Fruit fly (Drosophila melanogaster) whole organism, embryonic: ENCODE results near the gene CG32590.

Source experiments
- CG10654 ChIP-seq: fragments of 200-800 bp; sonication (Bioruptor generic); optimal IDR thresholded peaks from 2 replicates; lab custom pipeline; 2016; ENCODE audit warnings: missing biosample characterization, missing genetic modification characterization
- CG11085 ChIP-seq: fragments of 200-800 bp; sonication (Bioruptor generic); IDR thresholded peaks from 2 replicates; pipeline ENCODE4 v1.3.6; 2022; ENCODE audit warnings: missing biosample characterization, missing genetic modification characterization
- CG11093 ChIP-seq: fragments of 200-800 bp; sonication (Bioruptor generic); IDR thresholded peaks from 3 replicates; pipeline ENCODE4 v1.3.6; 2022; ENCODE audit warnings: missing biosample characterization, missing genetic modification characterization
- CG12104 ChIP-seq: fragments of 200-800 bp; sonication (Bioruptor generic); optimal IDR thresholded peaks from 3 replicates; lab custom pipeline; 2016; ENCODE audit warnings: missing biosample characterization, missing genetic modification characterization
- CG12659 ChIP-seq: fragments of 200-800 bp; sonication (Bioruptor generic); optimal IDR thresholded peaks from 3 replicates; lab custom pipeline; 2017; ENCODE audit warnings: mild to moderate bottlenecking, missing biosample characterization, missing genetic modification reagents, missing genetic modification characterization
- CG12744 ChIP-seq: fragments of 200-800 bp; sonication (Bioruptor generic); optimal IDR thresholded peaks from 2 replicates; lab custom pipeline; 2016; ENCODE audit warnings: missing biosample characterization, missing genetic modification characterization
- CG14965 ChIP-seq: fragments of 200-800 bp; sonication (Bioruptor generic); optimal IDR thresholded peaks from 2 replicates; lab custom pipeline; 2016; ENCODE audit warnings: missing biosample characterization, missing genetic modification characterization, borderline replicate concordance
- CG18011 ChIP-seq: fragments of 200-800 bp; sonication (Bioruptor generic); optimal IDR thresholded peaks from 2 replicates; lab custom pipeline; 2017; ENCODE audit warnings: missing biosample characterization, missing genetic modification characterization, mild to moderate bottlenecking, moderate library complexity, missing genotype
- CG2129 ChIP-seq: fragments of 200-800 bp; sonication (Bioruptor generic); IDR thresholded peaks from 2 replicates; pipeline ENCODE4 v1.3.6; 2022; ENCODE audit warnings: missing biosample characterization, missing genetic modification characterization; ENCODE audit not compliant: partially characterized antibody
- CG2678 ChIP-seq: fragments of 200-800 bp; sonication (Bioruptor generic); optimal IDR thresholded peaks from 3 replicates; lab custom pipeline; 2019; ENCODE audit warnings: missing biosample characterization, mild to moderate bottlenecking, missing genetic modification characterization, moderate library complexity
- CG32767 ChIP-seq: fragments of 200-800 bp; sonication (Bioruptor generic); IDR thresholded peaks from 2 replicates; pipeline ENCODE4 v1.3.6; 2022; ENCODE audit warnings: missing biosample characterization, missing genetic modification characterization
- CG3407 ChIP-seq: fragments of 200-800 bp; sonication (Bioruptor generic); optimal IDR thresholded peaks from 2 replicates; lab custom pipeline; 2018; ENCODE audit warnings: missing biosample characterization, mild to moderate bottlenecking, missing genetic modification characterization
- CG4424 ChIP-seq: fragments of 200-800 bp; sonication (Bioruptor generic); optimal IDR thresholded peaks from 3 replicates; lab custom pipeline; 2016; ENCODE audit warnings: missing biosample characterization, missing genetic modification characterization
- CG6272 ChIP-seq: fragments of 200-800 bp; sonication (Bioruptor generic); IDR thresholded peaks from 2 replicates; pipeline ENCODE4 v1.3.6; 2022; ENCODE audit warnings: missing biosample characterization, missing genetic modification characterization
- CG7786 ChIP-seq: fragments of 200-800 bp; sonication (Bioruptor generic); optimal IDR thresholded peaks from 2 replicates; lab custom pipeline; 2016; ENCODE audit warnings: missing biosample characterization, missing genetic modification characterization
- CG7928 ChIP-seq: fragments of 200-800 bp; sonication (Bioruptor generic); optimal IDR thresholded peaks from 2 replicates; lab custom pipeline; 2017; ENCODE audit warnings: missing biosample characterization, mild to moderate bottlenecking, missing genetic modification characterization
- CG9437 ChIP-seq: fragments of 200-800 bp; sonication (Bioruptor generic); optimal IDR thresholded peaks from 2 replicates; lab custom pipeline; 2018; ENCODE audit warnings: missing biosample characterization, mild to moderate bottlenecking, missing genetic modification characterization
- Drgx ChIP-seq: fragments of 200-800 bp; sonication (Bioruptor generic); IDR thresholded peaks from 2 replicates; pipeline ENCODE4 v1.3.6; 2022; ENCODE audit warnings: missing biosample characterization, missing genetic modification characterization
- E2f1 ChIP-seq: fragments of 200-800 bp; sonication (Bioruptor generic); IDR thresholded peaks from 2 replicates; pipeline ENCODE4 v1.3.6; 2022; ENCODE audit warnings: missing biosample characterization, missing genetic modification characterization
- Ets97D ChIP-seq: fragments of 200-800 bp; sonication (Bioruptor generic); optimal IDR thresholded peaks from 3 replicates; lab custom pipeline; 2016; ENCODE audit warnings: missing biosample characterization, missing genetic modification characterization
- Fer3 ChIP-seq: fragments of 200-800 bp; sonication (Bioruptor generic); optimal IDR thresholded peaks from 2 replicates; lab custom pipeline; 2018; ENCODE audit warnings: missing biosample characterization, mild to moderate bottlenecking, missing genetic modification characterization, moderate library complexity
- Max ChIP-seq: fragments of 200-800 bp; sonication (Bioruptor generic); optimal IDR thresholded peaks from 2 replicates; lab custom pipeline; 2016; ENCODE audit warnings: missing biosample characterization, mild to moderate bottlenecking, missing genetic modification characterization
- Med ChIP-seq: fragments of 200-800 bp; sonication (Bioruptor generic); peaks from one replicate; lab custom pipeline; 2016; ENCODE audit warnings: missing biosample characterization, missing genetic modification characterization, mild to moderate bottlenecking, inconsistent platforms, moderate library complexity
- Mrtf ChIP-seq: fragments of 200-800 bp; sonication (Bioruptor generic); IDR thresholded peaks from 3 replicates; pipeline ENCODE4 v1.3.6; 2022; ENCODE audit warnings: missing biosample characterization, missing genetic modification characterization
- Oli ChIP-seq: fragments of 200-800 bp; sonication (Bioruptor generic); optimal IDR thresholded peaks from 2 replicates; lab custom pipeline; 2018; ENCODE audit warnings: missing biosample characterization, mild to moderate bottlenecking, missing genetic modification characterization, moderate library complexity
- Poxn ChIP-seq: fragments of 200-800 bp; sonication (Bioruptor generic); IDR thresholded peaks from 2 replicates; pipeline ENCODE4 v1.3.6; 2022; ENCODE audit warnings: missing biosample characterization, missing genetic modification characterization
- Spps ChIP-seq: fragments of 200-800 bp; sonication (Bioruptor generic); optimal IDR thresholded peaks from 2 replicates; lab custom pipeline; 2018; ENCODE audit warnings: missing biosample characterization, mild to moderate bottlenecking, missing genetic modification characterization
- TFAM ChIP-seq: fragments of 200-800 bp; sonication (Bioruptor generic); optimal IDR thresholded peaks from 2 replicates; lab custom pipeline; 2017; ENCODE audit warnings: missing biosample characterization, missing genetic modification characterization, inconsistent platforms
- aop ChIP-seq: fragments of 200-800 bp; sonication (Bioruptor generic); IDR thresholded peaks from 2 replicates; pipeline ENCODE4 v1.3.6; 2022; ENCODE audit warnings: missing biosample characterization, missing genetic modification characterization
- ash1 ChIP-seq: fragments of 200-800 bp; sonication (Bioruptor generic); optimal IDR thresholded peaks from 2 replicates; lab custom pipeline; 2018; ENCODE audit warnings: missing biosample characterization, mild to moderate bottlenecking, missing genetic modification characterization
- cg ChIP-seq: fragments of 200-800 bp; sonication (Bioruptor generic); optimal IDR thresholded peaks from 3 replicates; lab custom pipeline; 2019; ENCODE audit warnings: missing biosample characterization, mild to moderate bottlenecking, missing genetic modification characterization, moderate library complexity
- corto ChIP-seq: fragments of 200-800 bp; sonication (Bioruptor generic); optimal IDR thresholded peaks from 2 replicates; lab custom pipeline; 2016; ENCODE audit warnings: missing biosample characterization, mild to moderate bottlenecking, missing genetic modification characterization, moderate library complexity
- emc ChIP-seq: fragments of 200-800 bp; sonication (Bioruptor generic); optimal IDR thresholded peaks from 2 replicates; lab custom pipeline; 2016; ENCODE audit warnings: missing biosample characterization, missing genetic modification characterization
- ewg ChIP-seq: fragments of 200-800 bp; sonication (Bioruptor generic); optimal IDR thresholded peaks from 3 replicates; lab custom pipeline; 2017; ENCODE audit warnings: mild to moderate bottlenecking, missing biosample characterization, missing genetic modification reagents, missing genetic modification characterization
- gro ChIP-seq: fragments of 200-800 bp; sonication (Bioruptor generic); optimal IDR thresholded peaks from 2 replicates; lab custom pipeline; 2016; ENCODE audit warnings: missing biosample characterization, missing genetic modification characterization
- gt ChIP-seq: fragments of 200-800 bp; sonication (Bioruptor generic); IDR thresholded peaks from 2 replicates; pipeline ENCODE4 v1.3.6; 2022; ENCODE audit warnings: missing biosample characterization, missing genetic modification characterization
- insv ChIP-seq, 2 experiments: fragments of 200-800 bp; sonication (Bioruptor generic); optimal IDR thresholded peaks; 3 replicates each; lab custom pipeline; 2016 to 2018; ENCODE audit warnings: missing biosample characterization in 2 of 2, missing genetic modification characterization in 2 of 2
- lola ChIP-seq, 3 experiments: fragments of >200 bp in 2 of 3; fragments of 200-800 bp in 1 of 3; sonication (Bioruptor generic) in 1 of 3; optimal IDR thresholded peaks; 2 replicates each; lab custom pipeline; 2017 to 2019; ENCODE audit warnings: missing biosample characterization in 3 of 3, missing genetic modification characterization in 3 of 3, mild to moderate bottlenecking in 1 of 3, moderate library complexity in 1 of 3
- mld ChIP-seq: fragments of 200-800 bp; sonication (Bioruptor generic); IDR thresholded peaks from 3 replicates; pipeline ENCODE4 v1.3.6; 2022; ENCODE audit warnings: missing biosample characterization, missing genetic modification characterization; ENCODE audit not compliant: partially characterized antibody
- onecut ChIP-seq: fragments of 200-800 bp; sonication (Bioruptor generic); IDR thresholded peaks from 2 replicates; pipeline ENCODE4 v1.3.6; 2022; ENCODE audit warnings: missing biosample characterization, missing genetic modification characterization
- org-1 ChIP-seq: fragments of 200-800 bp; sonication (Bioruptor generic); optimal IDR thresholded peaks from 2 replicates; lab custom pipeline; 2017; ENCODE audit warnings: missing biosample characterization, missing genetic modification characterization
- pita ChIP-seq: fragments of 200-800 bp; sonication (Bioruptor generic); optimal IDR thresholded peaks from 2 replicates; lab custom pipeline; 2017; ENCODE audit warnings: missing biosample characterization, mild to moderate bottlenecking, missing genetic modification characterization
- prd ChIP-seq, 3 experiments: fragments of >200 bp in 2 of 3; fragments of 200-800 bp in 1 of 3; sonication (Bioruptor generic) in 1 of 3; optimal IDR thresholded peaks in 2 of 3; IDR thresholded peaks in 1 of 3; 2 replicates in 2 of 3; 3 replicates in 1 of 3; pipeline versions ENCODE4 v1.3.6 to Lab custom; 2017 to 2022; ENCODE audit warnings: missing biosample characterization in 1 of 3, missing genetic modification characterization in 1 of 3
- row ChIP-seq: fragments of 200-800 bp; sonication (Bioruptor generic); IDR thresholded peaks from 3 replicates; pipeline ENCODE4 v1.3.6; 2022; ENCODE audit warnings: missing biosample characterization, missing genetic modification characterization
- schlank ChIP-seq: fragments of 200-800 bp; sonication (Bioruptor generic); optimal IDR thresholded peaks from 2 replicates; lab custom pipeline; 2018; ENCODE audit warnings: missing biosample characterization, mild to moderate bottlenecking, missing genetic modification characterization
- sob ChIP-seq: fragments of 200-800 bp; sonication (Bioruptor generic); IDR thresholded peaks from 2 replicates; pipeline ENCODE4 v1.3.6; 2022; ENCODE audit warnings: missing biosample characterization, missing genetic modification characterization
- tio ChIP-seq: fragments of 200-800 bp; sonication (Bioruptor generic); optimal IDR thresholded peaks from 2 replicates; lab custom pipeline; 2017; ENCODE audit warnings: missing biosample characterization, missing genetic modification characterization, inconsistent platforms
- zf30C ChIP-seq: fragments of 200-800 bp; sonication (Bioruptor generic); optimal IDR thresholded peaks from 3 replicates; lab custom pipeline; 2018; ENCODE audit warnings: missing biosample characterization, mild to moderate bottlenecking, missing genetic modification characterization
- zfh2 ChIP-seq: fragments of 200-800 bp; sonication (Bioruptor generic); optimal IDR thresholded peaks from 2 replicates; lab custom pipeline; 2016; ENCODE audit warnings: missing biosample characterization, missing genetic modification characterization

Gene CG32590

DNA sequence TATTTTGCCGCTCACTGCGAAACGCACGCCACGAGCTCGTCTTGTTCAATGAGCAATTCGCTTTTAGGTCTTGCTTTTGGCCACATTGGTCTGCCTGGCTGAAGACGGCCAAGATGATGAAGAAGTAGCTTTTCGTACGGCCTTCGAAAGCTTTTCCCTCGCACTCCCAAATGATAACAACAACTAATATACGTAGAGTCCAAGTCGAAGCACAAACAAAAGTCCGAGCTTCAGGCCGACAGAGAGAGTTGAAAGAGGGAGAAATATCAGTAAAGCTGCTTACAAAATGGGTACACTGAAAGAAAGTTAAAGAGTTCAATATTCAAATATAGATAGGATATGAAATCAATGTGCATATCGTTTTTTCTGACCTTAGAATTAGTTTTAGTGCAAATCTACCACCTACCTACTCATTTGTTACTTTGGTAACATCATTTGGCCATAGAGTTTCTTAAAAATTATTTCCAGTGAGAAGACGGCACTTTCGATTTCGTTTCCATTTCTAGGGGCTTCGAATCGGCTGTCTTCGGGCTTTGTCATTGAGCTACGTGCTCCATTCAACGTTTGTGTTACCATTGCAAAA, 43.7 kb upstream of the CG32590 start, which contains the start of the genes CG45064 and CG45065 (continued):
- TF ChIP-seq CG10654 (GFP tag; lab: Kevin White, UChicago) (peak; percentile 68), Max (GFP tag; lab: Kevin White, UChicago) (peak; percentile 52), Med (GFP tag; lab: Kevin White, UChicago) (peak; percentile 97), CG9437 (GFP tag; lab: Kevin White, UChicago) (peak; percentile 66), Drgx (GFP tag; lab: Robert Waterston, UW) (peak; percentile 88), Oli (tag; lab: Kevin White, UChicago) (peak; percentile 91), Ets97D (GFP tag; lab: Kevin White, UChicago) (peak; percentile 51), corto (GFP tag; lab: Kevin White, UChicago) (no peak), ash1 (GFP tag; lab: Kevin White, UChicago) (no peak), CG2129 (GFP tag; lab: Robert Waterston, UW) (no peak), CG11085 (GFP tag; lab: Robert Waterston, UW) (no peak), pita (GFP tag; lab: Kevin White, UChicago) (no peak), TFAM (GFP tag; lab: Kevin White, UChicago) (no peak), E2f1 (GFP tag; lab: Robert Waterston, UW) (peak; percentile 77), zf30C (GFP tag; lab: Kevin White, UChicago) (peak; percentile 51), CG32767 (GFP tag; lab: Robert Waterston, UW) (peak; percentile 72; the same call in 1 of the 2 replicates), Poxn (no peak), CG12104 (GFP tag; lab: Kevin White, UChicago) (peak; percentile 47), aop (GFP tag; lab: Robert Waterston, UW) (peak; percentile 41; the same call in 1 of the 2 replicates), CG18011 (GFP tag; lab: Kevin White, UChicago) (peak; percentile 32), CG3407 (GFP tag; lab: Kevin White, UChicago) (peak; percentile 74), mld (GFP tag; lab: Robert Waterston, UW) (no peak), Spps (tag; lab: Kevin White, UChicago) (peak; percentile 62), lola (GFP tag; optimal IDR thresholded peaks at IDR 0.05; lab: Kevin White, UChicago) (peak in 1 of 3 experiments; percentile 79), onecut (GFP tag; lab: Robert Waterston, UW) (peak; percentile 74), insv (GFP tag; optimal IDR thresholded peaks at IDR 0.05; lab: Kevin White, UChicago) (no peak), emc (peak; percentile 64), org-1 (GFP tag; lab: Kevin White, UChicago) (peak; percentile 82), CG14965 (peak; percentile 0), row (GFP tag; lab: Robert Waterston, UW) (peak; percentile 81), CG6272 (GFP tag; lab: Robert Waterston, UW) (peak; percentile 48), CG11093 (peak; percentile 76), gro (peak; percentile 35), CG12659 (GFP tag; lab: Kevin White, UChicago) (peak; percentile 71), ewg (GFP tag; lab: Kevin White, UChicago) (peak; percentile 83), sob (peak; percentile 75), CG7928 (GFP tag; lab: Kevin White, UChicago) (peak; percentile 31), schlank (no peak), Fer3 (tag; lab: Kevin White, UChicago) (peak; percentile 65), CG4424 (GFP tag; lab: Kevin White, UChicago) (peak; percentile 78), CG2678 (tag; lab: Kevin White, UChicago) (peak; percentile 93), tio (GFP tag; lab: Kevin White, UChicago) (peak; percentile 61), CG12744 (GFP tag; lab: Kevin White, UChicago) (peak; percentile 54), Mrtf (GFP tag; lab: Robert Waterston, UW) (peak; percentile 69; the same call in 2 of the 3 replicates), gt (GFP tag; lab: Robert Waterston, UW) (0 out of 2 replicates have a peak, but pooled peaks have one; percentile 44), cg (no peak), prd (optimal IDR thresholded peaks at IDR 0.05; lab: Kevin White, UChicago) (no peak), prd (GFP tag; IDR thresholded peaks at IDR 0.05; lab: Robert Waterston, UW) (peak; percentile 84), zfh2 (GFP tag; lab: Kevin White, UChicago) (peak; percentile 76), CG7786 (GFP tag; lab: Kevin White, UChicago) (peak; percentile 67)
